Worm (Caenorhabditis elegans) whole organism, L4 larva: ENCODE results near the gene bbln-1.

ENCODE experiments used
- D1046.2 ChIP-seq: fragments of 200-800 bp; sonication (Bioruptor generic); IDR thresholded peaks from 2 replicates; pipeline ENCODE4 v1.3.6; 2022; ENCODE audit warnings: missing genetic modification characterization, missing compliant biosample characterization
- F10B5.3 ChIP-seq: sonication (generic microtip); optimal IDR thresholded peaks from 2 replicates; lab custom pipeline; 2016; ENCODE audit warnings: mild to moderate bottlenecking, missing genetic modification characterization, missing compliant biosample characterization
- F44E2.7 ChIP-seq: fragments of 200-800 bp; sonication (Bioruptor generic); IDR thresholded peaks from 2 replicates; pipeline ENCODE4 v2.1.2; 2022; ENCODE audit warnings: missing genetic modification characterization, missing compliant biosample characterization
- F49E8.2 ChIP-seq: sonication (generic microtip); optimal IDR thresholded peaks from 2 replicates; lab custom pipeline; 2016; ENCODE audit warnings: missing compliant biosample characterization, mild to moderate bottlenecking, missing genetic modification characterization, borderline replicate concordance
- Y48G9A.11 ChIP-seq: fragments of 200-800 bp; sonication (Bioruptor generic); IDR thresholded peaks from 2 replicates; pipeline ENCODE4 v1.3.6; 2022; ENCODE audit warnings: missing genetic modification reagents, missing genetic modification characterization, missing compliant biosample characterization
- ZK337.2 ChIP-seq: fragments of 200-800 bp; sonication (Bioruptor generic); IDR thresholded peaks from 2 replicates; pipeline ENCODE4 v1.3.6; 2022; ENCODE audit warnings: missing genetic modification reagents, missing genetic modification characterization, missing compliant biosample characterization
- ZK546.5 ChIP-seq, 2 experiments: sonication (generic microtip); optimal IDR thresholded peaks; 2 replicates each; lab custom pipeline; 2017; ENCODE audit warnings: missing biosample characterization in 2 of 2, missing genetic modification characterization in 2 of 2
- aha-1 ChIP-seq: fragments of 150-350 bp; peaks from one replicate; lab custom pipeline; 2014; ENCODE audit warnings: missing biosample characterization, missing genetic modification characterization
- aly-2 ChIP-seq: sonication (generic microtip); optimal IDR thresholded peaks from 2 replicates; lab custom pipeline; 2018; ENCODE audit warnings: missing biosample characterization, missing genetic modification characterization
- ama-1 ChIP-seq: fragments of 150-350 bp; optimal IDR thresholded peaks from 2 replicates; lab custom pipeline; 2014; ENCODE audit warnings: inconsistent platforms, mixed read lengths
- arid-1 ChIP-seq: fragments of 200-800 bp; sonication (Bioruptor generic); conservative IDR thresholded peaks from 2 replicates; pipeline ENCODE4 v1.3.6; 2022; ENCODE audit warnings: missing genetic modification reagents, missing genetic modification characterization, missing compliant biosample characterization
- ceh-28 ChIP-seq: fragments of 150-350 bp; optimal IDR thresholded peaks from 2 replicates; lab custom pipeline; 2014; ENCODE audit warnings: missing biosample characterization, missing genetic modification reagents, missing genetic modification characterization
- ceh-44 ChIP-seq: fragments of 200-800 bp; sonication (Bioruptor generic); IDR thresholded peaks from 2 replicates; pipeline ENCODE4 v1.3.6; 2022; ENCODE audit warnings: missing genetic modification reagents, missing genetic modification characterization, missing compliant biosample characterization
- ceh-82 ChIP-seq: sonication (generic microtip); optimal IDR thresholded peaks from 2 replicates; lab custom pipeline; 2017; ENCODE audit warnings: missing biosample characterization, missing genetic modification characterization
- cey-2 ChIP-seq: sonication (generic microtip); optimal IDR thresholded peaks from 3 replicates; lab custom pipeline; 2017; ENCODE audit warnings: missing genetic modification characterization, mild to moderate bottlenecking, missing compliant biosample characterization, antibody characterized with exemption, borderline replicate concordance; ENCODE audit not compliant: insufficient read depth
- daf-16 ChIP-seq, 3 experiments: sonication (generic microtip); optimal IDR thresholded peaks; 2 replicates each; lab custom pipeline; 2016 to 2017; ENCODE audit warnings: missing genetic modification characterization in 3 of 3, missing genetic modification reagents in 3 of 3, mild to moderate bottlenecking in 2 of 3, missing compliant biosample characterization in 2 of 3, missing biosample characterization in 1 of 3, moderate library complexity in 1 of 3
- dmd-6 ChIP-seq: fragments of 200-800 bp; sonication (Bioruptor generic); IDR thresholded peaks from 2 replicates; pipeline ENCODE4 v1.3.6; 2022; ENCODE audit warnings: missing genetic modification reagents, missing genetic modification characterization, missing compliant biosample characterization
- dve-1 ChIP-seq: sonication (generic microtip); optimal IDR thresholded peaks from 2 replicates; lab custom pipeline; 2017; ENCODE audit warnings: antibody characterized with exemption, mild to moderate bottlenecking, missing genetic modification characterization, missing compliant biosample characterization; ENCODE audit not compliant: insufficient read depth
- gei-8 ChIP-seq: fragments of 200-800 bp; sonication (Bioruptor generic); optimal IDR thresholded peaks from 2 replicates; lab custom pipeline; 2018; ENCODE audit warnings: mild to moderate bottlenecking, missing genetic modification characterization, missing compliant biosample characterization
- hif-1 ChIP-seq, 2 experiments: sonication (generic microtip); optimal IDR thresholded peaks; 2 replicates each; lab custom pipeline; 2016 to 2017; ENCODE audit warnings: missing compliant biosample characterization in 2 of 2, missing genetic modification characterization in 2 of 2, missing genetic modification reagents in 2 of 2, missing genotype in 2 of 2, mild to moderate bottlenecking in 1 of 2
- hlh-11 ChIP-seq: fragments of 200-800 bp; sonication (Bioruptor generic); optimal IDR thresholded peaks from 2 replicates; lab custom pipeline; 2018; ENCODE audit warnings: mild to moderate bottlenecking, missing genetic modification characterization, missing compliant biosample characterization
- lin-29 ChIP-seq: fragments of 200-800 bp; sonication (Bioruptor generic); IDR thresholded peaks from 2 replicates; pipeline ENCODE4 v1.3.6; 2022; ENCODE audit warnings: missing genetic modification reagents, missing genetic modification characterization, missing compliant biosample characterization
- lin-39 ChIP-seq: fragments of 150-350 bp; optimal IDR thresholded peaks from 2 replicates; lab custom pipeline; 2014; ENCODE audit warnings: missing biosample characterization, missing genetic modification reagents, missing genetic modification characterization
- lsy-2 ChIP-seq, 2 experiments: fragments of 150-350 bp in 1 of 2; sonication (generic microtip) in 1 of 2; optimal IDR thresholded peaks; 2 replicates each; lab custom pipeline; 2014 to 2017; ENCODE audit warnings: missing biosample characterization in 2 of 2, missing genetic modification characterization in 2 of 2
- mdt-29 ChIP-seq: fragments of 200-800 bp; sonication (Bioruptor generic); IDR thresholded peaks from 2 replicates; pipeline ENCODE4 v1.3.6; 2022; ENCODE audit warnings: missing genetic modification reagents, missing genetic modification characterization, missing compliant biosample characterization
- mes-2 ChIP-seq: sonication (generic microtip); optimal IDR thresholded peaks from 2 replicates; lab custom pipeline; 2016; ENCODE audit warnings: missing genotype, mild to moderate bottlenecking, missing genetic modification characterization, missing compliant biosample characterization; ENCODE audit not compliant: poor library complexity, severe bottlenecking
- mxl-3 ChIP-seq: fragments of 200-800 bp; sonication (Bioruptor generic); optimal IDR thresholded peaks from 2 replicates; lab custom pipeline; 2018; ENCODE audit warnings: mild to moderate bottlenecking, missing genetic modification characterization, missing compliant biosample characterization
- nhr-102 ChIP-seq: sonication (generic microtip); optimal IDR thresholded peaks from 2 replicates; lab custom pipeline; 2016; ENCODE audit warnings: mild to moderate bottlenecking, missing genetic modification characterization, moderate library complexity, missing compliant biosample characterization
- nhr-42 ChIP-seq: fragments of 200-800 bp; sonication (Bioruptor generic); IDR thresholded peaks from 2 replicates; pipeline ENCODE4 v1.3.6; 2022; ENCODE audit warnings: missing genetic modification characterization, missing compliant biosample characterization
- nhr-48 ChIP-seq: sonication (generic microtip); optimal IDR thresholded peaks from 2 replicates; lab custom pipeline; 2016; ENCODE audit warnings: mild to moderate bottlenecking, missing genetic modification characterization, missing compliant biosample characterization
- nhr-6 ChIP-seq: fragments of 150-350 bp; optimal IDR thresholded peaks from 2 replicates; lab custom pipeline; 2014; ENCODE audit warnings: missing biosample characterization, missing genetic modification characterization
- pqm-1 ChIP-seq: sonication (generic microtip); optimal IDR thresholded peaks from 2 replicates; lab custom pipeline; 2017; ENCODE audit warnings: missing biosample characterization, missing genetic modification characterization
- saeg-2 ChIP-seq: fragments of 200-800 bp; sonication (Bioruptor generic); IDR thresholded peaks from 2 replicates; pipeline ENCODE4 v1.3.6; 2022; ENCODE audit warnings: missing genetic modification reagents, missing genetic modification characterization, missing compliant biosample characterization
- snpc-1.2 ChIP-seq: fragments of 200-800 bp; sonication (Bioruptor generic); IDR thresholded peaks from 2 replicates; pipeline ENCODE4 v1.3.6; 2022; ENCODE audit warnings: missing genetic modification reagents, missing genetic modification characterization, missing compliant biosample characterization
- snpc-4 ChIP-seq: fragments of 150-350 bp; optimal IDR thresholded peaks from 2 replicates; lab custom pipeline; 2014; ENCODE audit warnings: missing biosample characterization, missing genetic modification characterization
- spr-1 ChIP-seq: sonication (generic microtip); optimal IDR thresholded peaks from 2 replicates; lab custom pipeline; 2016; ENCODE audit warnings: mild to moderate bottlenecking, missing genetic modification characterization, missing compliant biosample characterization
- tag-97 ChIP-seq: fragments of 200-800 bp; sonication (Bioruptor generic); IDR thresholded peaks from 2 replicates; pipeline ENCODE4 v1.3.6; 2022; ENCODE audit warnings: missing genetic modification characterization, missing compliant biosample characterization
- tra-1 ChIP-seq: fragments of 200-800 bp; sonication (Bioruptor generic); IDR thresholded peaks from 2 replicates; pipeline ENCODE4 v1.3.6; 2022; ENCODE audit warnings: missing genetic modification reagents, missing genetic modification characterization, missing compliant biosample characterization
- unc-130 ChIP-seq: sonication (generic microtip); optimal IDR thresholded peaks from 2 replicates; lab custom pipeline; 2016; ENCODE audit warnings: missing genetic modification reagents, missing genetic modification characterization, missing compliant biosample characterization
- vab-7 ChIP-seq: fragments of 200-800 bp; sonication (Bioruptor generic); IDR thresholded peaks from 2 replicates; pipeline ENCODE4 v1.3.6; 2022; ENCODE audit warnings: missing genetic modification reagents, missing genetic modification characterization, missing compliant biosample characterization
- zfp-2 ChIP-seq: sonication (generic microtip); optimal IDR thresholded peaks from 2 replicates; lab custom pipeline; 2016; ENCODE audit warnings: mild to moderate bottlenecking, missing genetic modification characterization, missing compliant biosample characterization

The bbln-1 gene

ce11 chrX:3145265-3145664, 7.0 kb downstream of the bbln-1 start, which contains the start of gene C15C7.4:
Gene C15C7.4 (plus strand): TSS chrX:3145565.
- TF ChIP-seq nhr-6 (tag; lab: Kevin White, UChicago): no peak
- TF ChIP-seq gei-8 (GFP tag; lab: Kevin White, UChicago): no peak
- no peak for TF ChIP-seq tag-97 (GFP tag; lab: Robert Waterston, UW)
- TF ChIP-seq F49E8.2 (tag; lab: Kevin White, UChicago): no peak
- TF ChIP-seq D1046.2: no peak
- TF ChIP-seq lin-29 (GFP tag; lab: Robert Waterston, UW): no peak
- no peak for TF ChIP-seq mdt-29
- no peak for TF ChIP-seq ceh-28
- TF ChIP-seq snpc-4 (tag; lab: Kevin White, UChicago): no peak
- no peak for TF ChIP-seq vab-7 (GFP tag; lab: Robert Waterston, UW)
- no peak for TF ChIP-seq mes-2
- TF ChIP-seq F10B5.3 (tag; lab: Kevin White, UChicago): no peak
- no peak for TF ChIP-seq lin-39
- TF ChIP-seq, all 104 proteins: peak for 0

ce11 chrX:3141704-3142103, 10.6 kb downstream of the bbln-1 start:
- peak; percentile 45 for TF ChIP-seq hlh-11 (tag; lab: Kevin White, UChicago)
- no peak for TF ChIP-seq daf-16 (GFP tag; optimal IDR thresholded peaks at IDR 0.05; lab: Kevin White, UChicago)
- peak; percentile 98 for TF ChIP-seq daf-16 (tag; optimal IDR thresholded peaks at IDR 0.05; lab: Kevin White, UChicago)
- peak; percentile 31; the same call in 1 of the 2 replicates for TF ChIP-seq dmd-6 (GFP tag; lab: Robert Waterston, UW)
- TF ChIP-seq mdt-29: no peak
- peak; percentile 55 for TF ChIP-seq dve-1 (tag; lab: Kevin White, UChicago)
- no peak for TF ChIP-seq ZK546.5 (tag; optimal IDR thresholded peaks at IDR 0.05; lab: Kevin White, UChicago)
- no peak for TF ChIP-seq nhr-102 (tag; lab: Kevin White, UChicago)
- TF ChIP-seq tra-1 (GFP tag; lab: Robert Waterston, UW): 0 out of 2 replicates have a peak, but pooled peaks have one; percentile 55
- TF ChIP-seq aha-1 (tag; lab: Kevin White, UChicago): peak; percentile 46

ce11 chrX:3139516-3140301, 12.6 kb downstream of the bbln-1 start:
- TF ChIP-seq unc-130 (GFP tag; lab: Kevin White, UChicago): no peak
- no peak for TF ChIP-seq snpc-1.2
- TF ChIP-seq daf-16 (GFP tag; optimal IDR thresholded peaks at IDR 0.05; lab: Kevin White, UChicago): no peak
- no peak for TF ChIP-seq daf-16 (tag; optimal IDR thresholded peaks at IDR 0.05; lab: Kevin White, UChicago)
- TF ChIP-seq mxl-3 (GFP tag; lab: Kevin White, UChicago): peak; percentile 1
- no peak for TF ChIP-seq mes-2
- no peak for TF ChIP-seq zfp-2 (tag; lab: Kevin White, UChicago)
- no peak for TF ChIP-seq saeg-2

ce11 chrX:3135186-3135585, 17.1 kb downstream of the bbln-1 start, which contains the start of gene K10B3.1:
Gene K10B3.1 (plus strand): TSS chrX:3135486.
- TF ChIP-seq hlh-11 (tag; lab: Kevin White, UChicago) (peak; percentile 17), ceh-82 (tag; lab: Kevin White, UChicago) (no peak), aly-2 (tag; lab: Kevin White, UChicago) (no peak)

ce11 chrX:3127626-3128142, 24.6 kb downstream of the bbln-1 start:
- TF ChIP-seq ZK337.2 (no peak), lin-29 (GFP tag; lab: Robert Waterston, UW) (no peak), hif-1 (tag; optimal IDR thresholded peaks at IDR 0.05; lab: Kevin White, UChicago) (peak; percentile 73 to 95), pqm-1 (tag; lab: Kevin White, UChicago) (peak; percentile 13), ama-1 (lab: Kevin White, UChicago) (no peak), arid-1 (GFP tag; lab: Robert Waterston, UW) (peak; percentile 73; the same call in 1 of the 2 replicates), lsy-2 (tag; optimal IDR thresholded peaks at IDR 0.05; lab: Kevin White, UChicago) (peak; percentile 84 to 85), spr-1 (peak; percentile 85), dmd-6 (GFP tag; lab: Robert Waterston, UW) (peak; percentile 87), ceh-44 (0 out of 2 replicates have a peak, but pooled peaks have one; percentile 26), cey-2 (tag; lab: Kevin White, UChicago) (no peak), nhr-42 (GFP tag; lab: Robert Waterston, UW) (peak; percentile 61; the same call in 1 of the 2 replicates), nhr-48 (tag; lab: Kevin White, UChicago) (peak; percentile 84), F44E2.7 (GFP tag; lab: Robert Waterston, UW) (0 out of 2 replicates have a peak, but pooled peaks have one; percentile 3), F10B5.3 (tag; lab: Kevin White, UChicago) (peak; percentile 15), Y48G9A.11 (GFP tag; lab: Robert Waterston, UW) (no peak)
